Worm (Caenorhabditis elegans) whole organism, L1 larva: ENCODE measurements around the gene bath-15.

Source experiments
- dpl-1 ChIP-seq, 3 experiments: fragments of 150-350 bp in 2 of 3; sonication (generic microtip) in 1 of 3; optimal IDR thresholded peaks; 2 replicates each; lab custom pipeline; 2014 to 2017; ENCODE audit warnings: missing biosample characterization in 3 of 3, missing genetic modification characterization in 3 of 3, missing genetic modification reagents in 3 of 3
- ets-5 ChIP-seq: fragments of 200-800 bp; sonication (Bioruptor generic); IDR thresholded peaks from 2 replicates; pipeline ENCODE4 v1.3.6; 2022; ENCODE audit warnings: missing genetic modification characterization, missing compliant biosample characterization
- irx-1 ChIP-seq: sonication (generic microtip); optimal IDR thresholded peaks from 2 replicates; lab custom pipeline; 2016; ENCODE audit warnings: missing genetic modification characterization, missing compliant biosample characterization
- lin-15B ChIP-seq: fragments of 150-350 bp; sonication (generic microtip); optimal IDR thresholded peaks from 3 replicates; lab custom pipeline; 2014; ENCODE audit warnings: missing biosample characterization, missing genetic modification characterization
- lin-35 ChIP-seq, 2 experiments: fragments of 150-350 bp; optimal IDR thresholded peaks; 2 replicates each; lab custom pipeline; 2014; ENCODE audit warnings: missing biosample characterization in 2 of 2, missing genetic modification characterization in 2 of 2, missing genetic modification reagents in 2 of 2
- lsy-2 ChIP-seq, 2 experiments: fragments of 150-350 bp; optimal IDR thresholded peaks; 2 replicates each; lab custom pipeline; 2014; ENCODE audit warnings: missing biosample characterization in 2 of 2, missing genetic modification characterization in 2 of 2
- mep-1 ChIP-seq: fragments of 150-350 bp; optimal IDR thresholded peaks from 2 replicates; lab custom pipeline; 2014; ENCODE audit warnings: missing biosample characterization, missing genetic modification characterization
- nhr-76 ChIP-seq: sonication (generic microtip); optimal IDR thresholded peaks from 2 replicates; lab custom pipeline; 2017; ENCODE audit warnings: missing biosample characterization, missing genetic modification characterization
- snpc-4 ChIP-seq: fragments of 150-350 bp; optimal IDR thresholded peaks from 2 replicates; lab custom pipeline; 2014; ENCODE audit warnings: missing biosample characterization, missing genetic modification characterization
- unc-62 ChIP-seq: fragments of 150-350 bp; optimal IDR thresholded peaks from 2 replicates; lab custom pipeline; 2014; ENCODE audit warnings: missing biosample characterization, missing genetic modification reagents, missing genetic modification characterization
- xbp-1 ChIP-seq: sonication (generic microtip); optimal IDR thresholded peaks from 2 replicates; lab custom pipeline; 2016; ENCODE audit warnings: missing genetic modification characterization, missing compliant biosample characterization

DNA sequence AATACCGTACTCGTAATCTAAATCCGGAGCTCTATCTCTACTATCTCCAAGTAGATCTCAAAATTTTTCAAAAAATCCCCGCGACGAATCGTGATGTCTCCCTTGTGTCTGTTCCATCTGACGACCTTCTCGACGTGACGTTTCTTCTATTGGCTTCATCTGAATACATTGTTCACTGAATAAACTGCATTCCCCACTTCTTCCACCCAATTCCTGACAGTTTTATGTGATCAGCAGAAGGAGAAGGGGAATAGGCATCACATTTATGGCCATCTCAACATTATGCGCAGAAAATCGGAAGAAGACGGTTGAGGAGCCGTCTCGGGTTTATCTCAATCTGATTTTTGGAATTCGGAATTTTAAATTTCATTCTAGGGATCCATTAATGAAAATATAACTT is 43.1 kb upstream of the bath-15 start:
- TF ChIP-seq unc-62 (no peak), nhr-76 (tag; lab: Kevin White, UChicago) (no peak), lsy-2 (tag; optimal IDR thresholded peaks at IDR 0.05; lab: Kevin White, UChicago) (no peak), lin-15B (tag; lab: Kevin White, UChicago) (no peak), xbp-1 (no peak), lin-35 (GFP tag; optimal IDR thresholded peaks at IDR 0.05; lab: Kevin White, UChicago) (no peak), ets-5 (GFP tag; lab: Robert Waterston, UW) (no peak), mep-1 (tag; lab: Kevin White, UChicago) (no peak), snpc-4 (tag; lab: Kevin White, UChicago) (no peak), irx-1 (no peak), dpl-1 (GFP tag; optimal IDR thresholded peaks at IDR 0.05; lab: Kevin White, UChicago) (no peak)
